Fruit fly (Drosophila melanogaster): Measurements from ENCODE around the gene CG7079.

DNA sequence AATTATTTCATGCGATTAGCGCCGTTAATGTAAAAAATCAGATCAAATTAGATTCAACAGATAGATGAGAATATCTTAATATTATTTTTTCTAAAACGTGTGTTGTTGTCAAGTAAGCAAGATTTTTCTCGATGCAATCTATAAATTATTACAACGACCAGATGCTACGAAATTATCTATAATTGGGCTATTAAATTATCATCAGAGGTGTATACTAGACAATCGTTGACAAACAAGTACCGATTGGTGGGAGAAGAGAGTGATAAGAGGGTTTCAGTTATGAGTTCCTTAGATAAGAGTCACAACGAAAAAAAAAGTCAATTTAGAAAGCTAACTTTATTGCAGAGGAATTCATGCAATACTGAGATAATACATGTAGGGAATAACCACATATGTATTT lies 18.9 kb upstream of the CG7079 start:
- TF ChIP-seq OdsH (GFP tag; optimal IDR thresholded peaks at IDR 0.05): no peak
- TF ChIP-seq tai (GFP tag; optimal IDR thresholded peaks at IDR 0.05): no peak
- TF ChIP-seq Jra (GFP tag; optimal IDR thresholded peaks at IDR 0.05): no peak
- TF ChIP-seq h (GFP tag; optimal IDR thresholded peaks at IDR 0.05): no peak
- no peak for TF ChIP-seq brk (GFP tag; optimal IDR thresholded peaks at IDR 0.05)
- TF ChIP-seq br (GFP tag; optimal IDR thresholded peaks at IDR 0.05): peak; percentile 34
- TF ChIP-seq Abd-B (GFP tag; optimal IDR thresholded peaks at IDR 0.05): no peak
- TF ChIP-seq pan (optimal IDR thresholded peaks at IDR 0.05): no peak
- TF ChIP-seq Hr78 (GFP tag; optimal IDR thresholded peaks at IDR 0.05): no peak
